Worm (Caenorhabditis elegans) whole organism, L2 larva: ENCODE results near the gene F59A6.4.

Source experiments
- alr-1 ChIP-seq: fragments of 150-350 bp; optimal IDR thresholded peaks from 2 replicates; lab custom pipeline; 2014; ENCODE audit warnings: missing biosample characterization, missing genetic modification characterization
- aly-2 ChIP-seq: fragments of 150-350 bp; optimal IDR thresholded peaks from 2 replicates; lab custom pipeline; 2014; ENCODE audit warnings: missing biosample characterization, missing genetic modification characterization
- ama-1 ChIP-seq: fragments of 150-350 bp; optimal IDR thresholded peaks from 2 replicates; lab custom pipeline; 2018; ENCODE audit warnings: inconsistent platforms
- egl-27 ChIP-seq: sonication (generic microtip); optimal IDR thresholded peaks from 3 replicates; lab custom pipeline; 2017; ENCODE audit warnings: missing biosample characterization, missing genetic modification reagents, missing genetic modification characterization
- fos-1 ChIP-seq: fragments of 150-350 bp; optimal IDR thresholded peaks from 2 replicates; lab custom pipeline; 2014; ENCODE audit warnings: missing biosample characterization, missing genetic modification characterization
- mbf-1 ChIP-seq: sonication (generic microtip); optimal IDR thresholded peaks from 2 replicates; lab custom pipeline; 2017; ENCODE audit warnings: missing biosample characterization, missing genetic modification characterization
- nhr-12 ChIP-seq: fragments of 150-350 bp; optimal IDR thresholded peaks from 2 replicates; lab custom pipeline; 2014; ENCODE audit warnings: missing biosample characterization, missing genetic modification characterization
- snpc-4 ChIP-seq: fragments of 150-350 bp; optimal IDR thresholded peaks from 2 replicates; lab custom pipeline; 2014; ENCODE audit warnings: missing biosample characterization, missing genetic modification characterization
- ztf-11 ChIP-seq: sonication (generic microtip); optimal IDR thresholded peaks from 2 replicates; lab custom pipeline; 2017; ENCODE audit warnings: missing biosample characterization, missing genetic modification characterization

DNA sequence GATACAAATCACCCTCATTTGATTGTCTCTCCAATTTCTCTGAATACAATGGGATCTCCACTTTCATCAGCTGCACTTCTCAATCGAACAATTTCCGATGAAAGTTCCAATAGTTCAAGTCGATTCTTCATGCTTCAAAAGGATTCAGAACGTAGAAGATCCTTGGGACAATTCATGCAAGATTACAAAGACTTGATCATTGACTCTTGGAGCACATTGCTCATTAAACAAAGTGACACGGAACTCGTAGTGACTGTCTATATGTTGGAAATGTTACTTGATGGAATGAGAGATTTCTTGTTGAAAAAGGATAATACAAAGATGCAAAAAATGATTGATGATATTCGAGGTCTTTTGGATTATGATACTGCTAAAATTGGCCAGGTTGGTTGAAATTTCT lies 23.1 kb downstream of the F59A6.4 start:
- no peak for TF ChIP-seq fos-1 (tag; lab: Kevin White, UChicago)
- TF ChIP-seq nhr-12 (tag; lab: Kevin White, UChicago), result no peak
- TF ChIP-seq snpc-4 (tag; lab: Kevin White, UChicago), result no peak
- TF ChIP-seq ztf-11 (tag; lab: Kevin White, UChicago), result no peak
- TF ChIP-seq alr-1 (tag; lab: Kevin White, UChicago), result no peak
- no peak for TF ChIP-seq aly-2 (tag; lab: Kevin White, UChicago)
- TF ChIP-seq ama-1, result no peak
- TF ChIP-seq mbf-1, result no peak
- TF ChIP-seq egl-27 (tag; lab: Kevin White, UChicago), result no peak
